Worm (Caenorhabditis elegans): Measurements from ENCODE around the gene spe-26.

spe-26 gene

ce11 chrIV:10380626-10381025, 11.1 kb downstream of the spe-26 start (continued):
- TF ChIP-seq K12H6.12 (tag; optimal IDR thresholded peaks at IDR 0.05) (no peak), mel-28 (tag; optimal IDR thresholded peaks at IDR 0.05; ENCODE audit: borderline replicate concordance) (no peak), F23B12.7 (tag; optimal IDR thresholded peaks at IDR 0.05; ENCODE audit: insufficient read depth) (peak; percentile 0), D2030.7 (GFP tag; IDR thresholded peaks at IDR 0.05) (no peak), Y53G8AR.9 (GFP tag; conservative IDR thresholded peaks at IDR 0.05) (no peak), hsf-1 (GFP tag; IDR thresholded peaks at IDR 0.05) (peak; percentile 66), ztf-18 (tag; optimal IDR thresholded peaks at IDR 0.05) (no peak), F39B2.1 (GFP tag; IDR thresholded peaks at IDR 0.05) (no peak), B0261.1 (tag; optimal IDR thresholded peaks at IDR 0.05) (no peak), ceh-58 (GFP tag; IDR thresholded peaks at IDR 0.05) (no peak), egl-44 (GFP tag; IDR thresholded peaks at IDR 0.05) (no peak), him-1 (tag; optimal IDR thresholded peaks at IDR 0.05) (no peak), F57C9.4 (tag; optimal IDR thresholded peaks at IDR 0.05) (no peak), attf-3 (GFP tag; conservative IDR thresholded peaks at IDR 0.05) (no peak), B0035.1 (tag; optimal IDR thresholded peaks at IDR 0.05) (no peak), tbp1 (GFP tag; optimal IDR thresholded peaks at IDR 0.05) (no peak), rcor-1 (GFP tag; IDR thresholded peaks at IDR 0.05) (peak; percentile 33; the same call in 1 of the 2 replicates), nfyb-1 (GFP tag; IDR thresholded peaks at IDR 0.05) (no peak), tbx-9 (tag; optimal IDR thresholded peaks at IDR 0.05; ENCODE audit: borderline replicate concordance) (no peak), madf-6 (GFP tag; IDR thresholded peaks at IDR 0.05) (peak; percentile 80), C06A6.2 (GFP tag; conservative IDR thresholded peaks at IDR 0.05) (no peak), ztf-28 (GFP tag; IDR thresholded peaks at IDR 0.05) (no peak), Y53F4B.3 (GFP tag; IDR thresholded peaks at IDR 0.05) (no peak), ceh-100 (GFP tag; IDR thresholded peaks at IDR 0.05) (no peak), aptf-3 (GFP tag; IDR thresholded peaks at IDR 0.05) (no peak), akir-1 (GFP tag; optimal IDR thresholded peaks at IDR 0.05) (no peak), F55B11.4 (tag; optimal IDR thresholded peaks at IDR 0.05; ENCODE audit: borderline replicate concordance, insufficient read depth) (no peak), cebp-2 (GFP tag; IDR thresholded peaks at IDR 0.05) (no peak), Y95B8A.8 (GFP tag; IDR thresholded peaks at IDR 0.05) (no peak; the same call in 1 of the 2 replicates), nhr-27 (tag; optimal IDR thresholded peaks at IDR 0.05) (no peak), mxl-1 (tag; optimal IDR thresholded peaks at IDR 0.05) (no peak), rpc-1 (optimal IDR thresholded peaks at IDR 0.05) (no peak), rpc-1 (tag; optimal IDR thresholded peaks at IDR 0.05) (no peak), let-607 (tag; optimal IDR thresholded peaks at IDR 0.05) (no peak), hmg-1.2 (GFP tag; IDR thresholded peaks at IDR 0.05) (peak; percentile 72), gei-17 (GFP tag; optimal IDR thresholded peaks at IDR 0.05) (no peak), lin-40 (tag; optimal IDR thresholded peaks at IDR 0.05) (peak; percentile 48), nfya-1 (tag; optimal IDR thresholded peaks at IDR 0.05; ENCODE audit: borderline replicate concordance, insufficient read depth) (no peak), sdz-38 (tag; optimal IDR thresholded peaks at IDR 0.05) (no peak), lag-1 (GFP tag; IDR thresholded peaks at IDR 0.05) (no peak), ztf-22 (GFP tag; optimal IDR thresholded peaks at IDR 0.05) (no peak), madf-10 (tag; optimal IDR thresholded peaks at IDR 0.05) (no peak), T07F8.4 (tag; optimal IDR thresholded peaks at IDR 0.05) (no peak), ceh-27 (GFP tag; optimal IDR thresholded peaks at IDR 0.05) (no peak), hlh-12 (tag; optimal IDR thresholded peaks at IDR 0.05) (no peak), attf-6 (GFP tag; IDR thresholded peaks at IDR 0.05) (no peak), ceh-91 (GFP tag; IDR thresholded peaks at IDR 0.05) (no peak), repo-1 (tag; optimal IDR thresholded peaks at IDR 0.05) (no peak), F37B4.10 (GFP tag; IDR thresholded peaks at IDR 0.05) (no peak), snpc-3.4 (tag; optimal IDR thresholded peaks at IDR 0.05) (no peak)
